Worm (Caenorhabditis elegans): Measurements from ENCODE around the gene K03B4.2.

K03B4.2 gene

ce11 chrV:4719965-4720364, 32.2 kb downstream of the K03B4.2 start, which contains the start of gene prx-6 (continued):
- TF ChIP-seq pqm-1 (tag; optimal IDR thresholded peaks at IDR 0.05) (no peak), lir-3 (tag; optimal IDR thresholded peaks at IDR 0.05; ENCODE audit: poor library complexity) (no peak), sup-37 (GFP tag; optimal IDR thresholded peaks at IDR 0.05) (no peak), nhr-84 (tag; optimal IDR thresholded peaks at IDR 0.05) (no peak), ets-5 (GFP tag; IDR thresholded peaks at IDR 0.05) (no peak), unc-130 (tag; optimal IDR thresholded peaks at IDR 0.05) (no peak), ztf-4 (tag; optimal IDR thresholded peaks at IDR 0.05) (no peak), snpc-4 (tag; optimal IDR thresholded peaks at IDR 0.05) (no peak), dpl-1 (GFP tag; optimal IDR thresholded peaks at IDR 0.05) (no peak), elt-3 (tag; optimal IDR thresholded peaks at IDR 0.05) (no peak), lin-35 (GFP tag; optimal IDR thresholded peaks at IDR 0.05) (peak in 1 of 2 experiments; percentile 7), isw-1 (GFP tag; IDR thresholded peaks at IDR 0.05) (no peak), fkh-10 (GFP tag; optimal IDR thresholded peaks at IDR 0.05) (no peak), mdl-1 (tag; optimal IDR thresholded peaks at IDR 0.05) (no peak), nhr-20 (tag; optimal IDR thresholded peaks at IDR 0.05) (peak; percentile 42), alr-1 (tag; optimal IDR thresholded peaks at IDR 0.05; ENCODE audit: borderline replicate concordance) (no peak), ztf-11 (tag; optimal IDR thresholded peaks at IDR 0.05) (no peak), F16B12.6 (tag; optimal IDR thresholded peaks at IDR 0.05) (no peak), unc-86 (tag; optimal IDR thresholded peaks at IDR 0.05) (no peak), hlh-17 (GFP tag; optimal IDR thresholded peaks at IDR 0.05; ENCODE audit: borderline replicate concordance) (no peak), nhr-85 (tag) (peak; percentile 31), nhr-77 (tag; optimal IDR thresholded peaks at IDR 0.05) (no peak), irx-1 (tag; optimal IDR thresholded peaks at IDR 0.05) (no peak), ama-1 (optimal IDR thresholded peaks at IDR 0.05) (no peak), lin-39 (tag; optimal IDR thresholded peaks at IDR 0.05) (no peak), blmp-1 (tag; optimal IDR thresholded peaks at IDR 0.05) (no peak), lin-13 (GFP tag; optimal IDR thresholded peaks at IDR 0.05) (no peak), jun-1 (tag; optimal IDR thresholded peaks at IDR 0.05) (no peak), tlp-1 (tag; optimal IDR thresholded peaks at IDR 0.05) (no peak), mab-9 (GFP tag; IDR thresholded peaks at IDR 0.05) (no peak), egl-13 (tag; optimal IDR thresholded peaks at IDR 0.05) (no peak), mep-1 (tag; optimal IDR thresholded peaks at IDR 0.05) (no peak)

DNA sequence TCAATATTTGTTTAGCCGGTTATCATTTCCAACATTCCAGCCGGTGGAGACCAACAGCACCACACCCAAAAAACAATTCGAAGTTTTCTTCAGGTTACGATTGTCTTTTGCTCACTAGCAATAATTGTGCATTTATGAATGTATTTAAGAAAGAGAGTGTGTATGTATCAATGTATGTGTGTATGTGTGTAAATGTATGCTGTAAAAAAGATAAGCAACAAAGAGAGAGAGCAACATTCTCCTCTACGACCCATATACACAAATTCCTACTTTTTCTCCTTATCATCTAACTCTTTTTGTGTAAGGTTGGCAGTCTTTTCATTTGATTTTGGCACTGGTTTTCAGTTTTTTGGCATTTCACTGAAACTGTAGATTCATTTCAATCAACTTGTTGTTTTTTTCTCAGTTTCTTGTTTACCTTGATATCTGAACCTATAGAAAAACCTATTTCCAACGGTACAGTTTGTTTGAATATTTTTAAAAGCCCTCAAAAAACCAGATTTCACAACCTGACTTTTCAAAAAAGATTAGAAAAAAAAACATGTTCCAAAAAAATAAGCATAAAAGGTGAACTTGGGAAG, 33.2 kb downstream of the K03B4.2 start:
- TF ChIP-seq efl-1 (optimal IDR thresholded peaks at IDR 0.05) (no peak), efl-1 (GFP tag; optimal IDR thresholded peaks at IDR 0.05 in 1 of 2) (peak in 1 of 2 experiments; percentile 27), elt-2 (tag; optimal IDR thresholded peaks at IDR 0.05) (peak; percentile 54), elt-3 (tag; optimal IDR thresholded peaks at IDR 0.05) (no peak), lin-35 (GFP tag; optimal IDR thresholded peaks at IDR 0.05) (peak in 1 of 2 experiments; percentile 44)

DNA sequence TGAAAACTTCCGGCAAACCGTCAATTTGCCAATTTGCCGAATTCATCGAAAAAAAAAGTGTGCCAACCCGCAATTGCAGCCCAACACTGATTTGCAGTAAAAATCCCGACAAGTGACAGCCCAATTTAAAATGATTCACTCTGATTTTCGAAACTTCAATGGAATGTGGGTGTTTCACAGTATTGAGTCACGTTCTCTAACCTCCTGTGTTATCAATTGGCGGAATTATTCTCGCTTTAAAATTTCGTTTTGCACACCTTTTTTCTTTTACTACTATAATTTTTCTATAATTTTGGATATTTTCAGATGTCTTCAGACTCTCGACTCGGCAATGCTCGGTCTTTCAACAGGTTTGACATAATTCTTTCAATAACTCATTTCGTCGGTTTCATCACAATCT, 34.5 kb downstream of the K03B4.2 start, which contains the start of gene F39G3.5:
F39G3.5 (plus strand) TSS at position 301 of the 400 bp plus-strand sequence.
- TF ChIP-seq blmp-1 (tag; optimal IDR thresholded peaks at IDR 0.05) = no peak
- TF ChIP-seq unc-62 (GFP tag; optimal IDR thresholded peaks at IDR 0.05) = no peak
- no peak for TF ChIP-seq sptf-1 (tag; optimal IDR thresholded peaks at IDR 0.05)
- no peak for TF ChIP-seq isw-1 (GFP tag; IDR thresholded peaks at IDR 0.05)
- no peak for TF ChIP-seq aly-2 (tag; optimal IDR thresholded peaks at IDR 0.05)
- no peak for TF ChIP-seq snpc-4 (tag; optimal IDR thresholded peaks at IDR 0.05)
- TF ChIP-seq ztf-4 (tag; optimal IDR thresholded peaks at IDR 0.05) = no peak
- no peak for TF ChIP-seq egl-13 (tag; optimal IDR thresholded peaks at IDR 0.05)

- TF ChIP-seq lin-39 (tag; optimal IDR thresholded peaks at IDR 0.05) = no peak
- no peak for TF ChIP-seq sup-37 (GFP tag; optimal IDR thresholded peaks at IDR 0.05)
- TF ChIP-seq nhr-237 (tag; optimal IDR thresholded peaks at IDR 0.05) = no peak
- TF ChIP-seq zag-1 (tag; optimal IDR thresholded peaks at IDR 0.05) = no peak
- TF ChIP-seq alr-1 (tag; optimal IDR thresholded peaks at IDR 0.05; ENCODE audit: borderline replicate concordance) = no peak
- TF ChIP-seq nhr-77 (tag; optimal IDR thresholded peaks at IDR 0.05) = no peak
- no peak for TF ChIP-seq isw-1 (GFP tag; IDR thresholded peaks at IDR 0.05)
- TF ChIP-seq pax-3 (tag; optimal IDR thresholded peaks at IDR 0.05) = no peak
- no peak for TF ChIP-seq mep-1 (tag; optimal IDR thresholded peaks at IDR 0.05)
- no peak for TF ChIP-seq unc-130 (tag; optimal IDR thresholded peaks at IDR 0.05)
- no peak for TF ChIP-seq sox-4 (tag; optimal IDR thresholded peaks at IDR 0.05)
- TF ChIP-seq tbx-2 (tag; optimal IDR thresholded peaks at IDR 0.05) = no peak
- TF ChIP-seq dsc-1 (tag; optimal IDR thresholded peaks at IDR 0.05) = no peak
- no peak for TF ChIP-seq grh-1 (GFP tag; IDR thresholded peaks at IDR 0.05)
- TF ChIP-seq elt-2 (tag; optimal IDR thresholded peaks at IDR 0.05) = no peak
- no peak for TF ChIP-seq ets-5 (GFP tag; IDR thresholded peaks at IDR 0.05)
- TF ChIP-seq pag-3 (tag; optimal IDR thresholded peaks at IDR 0.05; ENCODE audit: borderline replicate concordance, insufficient read depth) = no peak
- no peak for TF ChIP-seq fos-1 (tag; optimal IDR thresholded peaks at IDR 0.05)
- TF ChIP-seq skn-1 (tag; optimal IDR thresholded peaks at IDR 0.05) = no peak
These were observed 36.7 kb downstream of the K03B4.2 start, which contains the start of gene F39G3.4 for ce11 chrV:4724453-4724852. Gene F39G3.4 (plus strand): TSS chrV:4724753.

Measured in whole organism, L1 larva.